Fruit fly (Drosophila melanogaster) whole organism, adult: ENCODE measurements around the gene CG14627.

ENCODE experiments used
- CG14711 ChIP-seq: fragments of 200-800 bp; sonication (Bioruptor generic); optimal IDR thresholded peaks from 2 replicates; lab custom pipeline; 2018; ENCODE audit warnings: missing biosample characterization, mild to moderate bottlenecking, missing genetic modification characterization, moderate library complexity
- Clk ChIP-seq: fragments of 200-800 bp; sonication (Bioruptor generic); optimal IDR thresholded peaks from 2 replicates; lab custom pipeline; 2017; ENCODE audit warnings: missing biosample characterization, missing genetic modification characterization

dm6 chrX:1161913-1162439 lies 19.4 kb upstream of the CG14627 start, which contains the start of gene eIF4E7:
- TF ChIP-seq Clk (GFP tag; lab: Kevin White, UChicago): no peak
- no peak for TF ChIP-seq CG14711 (tag; lab: Kevin White, UChicago)
